Worm (Caenorhabditis elegans) whole organism, L4 larva: ENCODE results near the gene fbxb-102.

Source experiments
- D1046.2 ChIP-seq: fragments of 200-800 bp; sonication (Bioruptor generic); IDR thresholded peaks from 2 replicates; pipeline ENCODE4 v1.3.6; 2022; ENCODE audit warnings: missing genetic modification characterization, missing compliant biosample characterization
- F44E2.7 ChIP-seq: fragments of 200-800 bp; sonication (Bioruptor generic); IDR thresholded peaks from 2 replicates; pipeline ENCODE4 v2.1.2; 2022; ENCODE audit warnings: missing genetic modification characterization, missing compliant biosample characterization
- F49E8.2 ChIP-seq: sonication (generic microtip); optimal IDR thresholded peaks from 2 replicates; lab custom pipeline; 2016; ENCODE audit warnings: missing compliant biosample characterization, mild to moderate bottlenecking, missing genetic modification characterization, borderline replicate concordance
- R02D3.7 ChIP-seq: fragments of 150-350 bp; sonication (generic microtip); optimal IDR thresholded peaks from 3 replicates; lab custom pipeline; 2014; ENCODE audit warnings: missing biosample characterization, missing genetic modification characterization
- Y105C5A.15 ChIP-seq: fragments of 200-800 bp; sonication (Bioruptor generic); IDR thresholded peaks from 2 replicates; pipeline ENCODE4 v1.3.6; 2022; ENCODE audit warnings: missing genetic modification characterization, missing compliant biosample characterization
- Y5F2A.4 ChIP-seq: fragments of 200-800 bp; sonication (Bioruptor generic); optimal IDR thresholded peaks from 2 replicates; lab custom pipeline; 2018; ENCODE audit warnings: mild to moderate bottlenecking, missing genetic modification characterization, missing compliant biosample characterization
- aha-1 ChIP-seq: fragments of 150-350 bp; peaks from one replicate; lab custom pipeline; 2014; ENCODE audit warnings: missing biosample characterization, missing genetic modification characterization
- aly-2 ChIP-seq: sonication (generic microtip); optimal IDR thresholded peaks from 2 replicates; lab custom pipeline; 2018; ENCODE audit warnings: missing biosample characterization, missing genetic modification characterization
- ama-1 ChIP-seq: fragments of 150-350 bp; optimal IDR thresholded peaks from 2 replicates; lab custom pipeline; 2014; ENCODE audit warnings: inconsistent platforms, mixed read lengths
- arid-1 ChIP-seq: fragments of 200-800 bp; sonication (Bioruptor generic); conservative IDR thresholded peaks from 2 replicates; pipeline ENCODE4 v1.3.6; 2022; ENCODE audit warnings: missing genetic modification reagents, missing genetic modification characterization, missing compliant biosample characterization
- ceh-20 ChIP-seq: fragments of 200-800 bp; sonication (Bioruptor generic); IDR thresholded peaks from 2 replicates; pipeline ENCODE4 v1.3.6; 2022; ENCODE audit warnings: missing genetic modification reagents, missing genetic modification characterization, missing compliant biosample characterization
- ceh-82 ChIP-seq: sonication (generic microtip); optimal IDR thresholded peaks from 2 replicates; lab custom pipeline; 2017; ENCODE audit warnings: missing biosample characterization, missing genetic modification characterization
- cey-2 ChIP-seq: sonication (generic microtip); optimal IDR thresholded peaks from 3 replicates; lab custom pipeline; 2017; ENCODE audit warnings: missing genetic modification characterization, mild to moderate bottlenecking, missing compliant biosample characterization, antibody characterized with exemption, borderline replicate concordance; ENCODE audit not compliant: insufficient read depth
- daf-16 ChIP-seq, 3 experiments: sonication (generic microtip); optimal IDR thresholded peaks; 2 replicates each; lab custom pipeline; 2016 to 2017; ENCODE audit warnings: missing genetic modification characterization in 3 of 3, missing genetic modification reagents in 3 of 3, mild to moderate bottlenecking in 2 of 3, missing compliant biosample characterization in 2 of 3, missing biosample characterization in 1 of 3, moderate library complexity in 1 of 3
- daf-8 ChIP-seq: fragments of 200-800 bp; sonication (Bioruptor generic); IDR thresholded peaks from 2 replicates; pipeline ENCODE4 v1.3.6; 2022; ENCODE audit warnings: missing genetic modification characterization, missing compliant biosample characterization
- dmd-8 ChIP-seq: fragments of 200-800 bp; sonication (Bioruptor generic); IDR thresholded peaks from 2 replicates; pipeline ENCODE4 v1.3.6; 2022; ENCODE audit warnings: missing genetic modification characterization, missing compliant biosample characterization
- dmd-9 ChIP-seq: fragments of 200-800 bp; sonication (Bioruptor generic); IDR thresholded peaks from 2 replicates; pipeline ENCODE4 v1.3.6; 2022; ENCODE audit warnings: missing genetic modification reagents, missing genetic modification characterization, missing compliant biosample characterization
- dpl-1 ChIP-seq: fragments of 150-350 bp; optimal IDR thresholded peaks from 2 replicates; lab custom pipeline; 2014; ENCODE audit warnings: missing biosample characterization, missing genetic modification reagents, missing genetic modification characterization
- gei-8 ChIP-seq: fragments of 200-800 bp; sonication (Bioruptor generic); optimal IDR thresholded peaks from 2 replicates; lab custom pipeline; 2018; ENCODE audit warnings: mild to moderate bottlenecking, missing genetic modification characterization, missing compliant biosample characterization
- hif-1 ChIP-seq, 2 experiments: sonication (generic microtip); optimal IDR thresholded peaks; 2 replicates each; lab custom pipeline; 2016 to 2017; ENCODE audit warnings: missing compliant biosample characterization in 2 of 2, missing genetic modification characterization in 2 of 2, missing genetic modification reagents in 2 of 2, missing genotype in 2 of 2, mild to moderate bottlenecking in 1 of 2
- jun-1 ChIP-seq: fragments of 150-350 bp; optimal IDR thresholded peaks from 2 replicates; lab custom pipeline; 2014; ENCODE audit warnings: missing biosample characterization, missing genetic modification reagents, missing genetic modification characterization
- lim-7 ChIP-seq: fragments of 200-800 bp; sonication (Bioruptor generic); IDR thresholded peaks from 2 replicates; pipeline ENCODE4 v1.3.6; 2022; ENCODE audit warnings: missing genetic modification characterization, missing compliant biosample characterization
- lin-13 ChIP-seq: fragments of 150-350 bp; optimal IDR thresholded peaks from 2 replicates; lab custom pipeline; 2014; ENCODE audit warnings: missing biosample characterization, missing genetic modification reagents, missing genetic modification characterization
- lin-29 ChIP-seq: fragments of 200-800 bp; sonication (Bioruptor generic); IDR thresholded peaks from 2 replicates; pipeline ENCODE4 v1.3.6; 2022; ENCODE audit warnings: missing genetic modification reagents, missing genetic modification characterization, missing compliant biosample characterization
- lin-38 ChIP-seq: fragments of 200-800 bp; sonication (Bioruptor generic); IDR thresholded peaks from 2 replicates; pipeline ENCODE4 v1.3.6; 2022; ENCODE audit warnings: missing genetic modification reagents, missing genetic modification characterization, missing compliant biosample characterization
- lin-39 ChIP-seq: fragments of 150-350 bp; optimal IDR thresholded peaks from 2 replicates; lab custom pipeline; 2014; ENCODE audit warnings: missing biosample characterization, missing genetic modification reagents, missing genetic modification characterization
- lsy-2 ChIP-seq, 2 experiments: fragments of 150-350 bp in 1 of 2; sonication (generic microtip) in 1 of 2; optimal IDR thresholded peaks; 2 replicates each; lab custom pipeline; 2014 to 2017; ENCODE audit warnings: missing biosample characterization in 2 of 2, missing genetic modification characterization in 2 of 2
- madf-5 ChIP-seq, 2 experiments: fragments of 200-800 bp; sonication (Bioruptor generic); IDR thresholded peaks; 2 replicates each; pipeline ENCODE4 v1.3.6; 2022; ENCODE audit warnings: missing compliant biosample characterization in 2 of 2, missing genetic modification characterization in 2 of 2
- madf-9 ChIP-seq: fragments of 200-800 bp; sonication (Bioruptor generic); conservative IDR thresholded peaks from 2 replicates; pipeline ENCODE4 v1.3.6; 2022; ENCODE audit warnings: missing genetic modification reagents, missing genetic modification characterization, missing compliant biosample characterization
- mdl-1 ChIP-seq, 2 experiments: fragments of 150-350 bp in 1 of 2; sonication (generic microtip) in 1 of 2; optimal IDR thresholded peaks; 2 replicates each; lab custom pipeline; 2014 to 2017; ENCODE audit warnings: missing biosample characterization in 2 of 2, missing genetic modification characterization in 2 of 2
- mes-2 ChIP-seq: sonication (generic microtip); optimal IDR thresholded peaks from 2 replicates; lab custom pipeline; 2016; ENCODE audit warnings: missing genotype, mild to moderate bottlenecking, missing genetic modification characterization, missing compliant biosample characterization; ENCODE audit not compliant: poor library complexity, severe bottlenecking
- mxl-2 ChIP-seq: fragments of 200-800 bp; sonication (Bioruptor generic); conservative IDR thresholded peaks from 2 replicates; pipeline ENCODE4 v1.3.6; 2022; ENCODE audit warnings: missing genetic modification reagents, missing genetic modification characterization, missing compliant biosample characterization
- mxl-3 ChIP-seq: fragments of 200-800 bp; sonication (Bioruptor generic); optimal IDR thresholded peaks from 2 replicates; lab custom pipeline; 2018; ENCODE audit warnings: mild to moderate bottlenecking, missing genetic modification characterization, missing compliant biosample characterization
- nhr-102 ChIP-seq: sonication (generic microtip); optimal IDR thresholded peaks from 2 replicates; lab custom pipeline; 2016; ENCODE audit warnings: mild to moderate bottlenecking, missing genetic modification characterization, moderate library complexity, missing compliant biosample characterization
- nhr-11 ChIP-seq: fragments of 150-350 bp; optimal IDR thresholded peaks from 2 replicates; lab custom pipeline; 2014; ENCODE audit warnings: missing biosample characterization, missing genetic modification characterization
- nhr-111 ChIP-seq: fragments of 200-800 bp; sonication (Bioruptor generic); optimal IDR thresholded peaks from 2 replicates; lab custom pipeline; 2018; ENCODE audit warnings: mild to moderate bottlenecking, missing genetic modification characterization, missing compliant biosample characterization
- nhr-237 ChIP-seq: sonication (generic microtip); optimal IDR thresholded peaks from 2 replicates; lab custom pipeline; 2017; ENCODE audit warnings: missing biosample characterization, missing genetic modification characterization
- nhr-41 ChIP-seq: fragments of 200-800 bp; sonication (Bioruptor generic); IDR thresholded peaks from 2 replicates; pipeline ENCODE4 v1.3.6; 2022; ENCODE audit warnings: missing genetic modification reagents, missing genetic modification characterization, missing compliant biosample characterization
- nhr-42 ChIP-seq: fragments of 200-800 bp; sonication (Bioruptor generic); IDR thresholded peaks from 2 replicates; pipeline ENCODE4 v1.3.6; 2022; ENCODE audit warnings: missing genetic modification characterization, missing compliant biosample characterization
- nhr-6 ChIP-seq: fragments of 150-350 bp; optimal IDR thresholded peaks from 2 replicates; lab custom pipeline; 2014; ENCODE audit warnings: missing biosample characterization, missing genetic modification characterization
- nhr-77 ChIP-seq: fragments of 150-350 bp; optimal IDR thresholded peaks from 2 replicates; lab custom pipeline; 2014; ENCODE audit warnings: missing biosample characterization, missing genetic modification characterization
- pha-4 ChIP-seq, 2 experiments: fragments of 150-350 bp in 1 of 2; fragments of 200-800 bp in 1 of 2; sonication (Bioruptor generic) in 1 of 2; IDR thresholded peaks in 1 of 2; optimal IDR thresholded peaks in 1 of 2; 2 replicates each; pipeline versions ENCODE4 v1.3.6 to Lab custom; 2014 to 2022; ENCODE audit warnings: missing genetic modification characterization in 2 of 2, missing genetic modification reagents in 2 of 2, missing biosample characterization in 1 of 2, missing compliant biosample characterization in 1 of 2
- sdz-12 ChIP-seq: fragments of 200-800 bp; sonication (Bioruptor generic); optimal IDR thresholded peaks from 2 replicates; lab custom pipeline; 2018; ENCODE audit warnings: mild to moderate bottlenecking, missing genetic modification characterization, missing compliant biosample characterization
- spr-3 ChIP-seq: fragments of 200-800 bp; sonication (Bioruptor generic); optimal IDR thresholded peaks from 2 replicates; lab custom pipeline; 2018; ENCODE audit warnings: mild to moderate bottlenecking, missing genetic modification characterization, missing compliant biosample characterization
- tag-97 ChIP-seq: fragments of 200-800 bp; sonication (Bioruptor generic); IDR thresholded peaks from 2 replicates; pipeline ENCODE4 v1.3.6; 2022; ENCODE audit warnings: missing genetic modification characterization, missing compliant biosample characterization
- tra-1 ChIP-seq: fragments of 200-800 bp; sonication (Bioruptor generic); IDR thresholded peaks from 2 replicates; pipeline ENCODE4 v1.3.6; 2022; ENCODE audit warnings: missing genetic modification reagents, missing genetic modification characterization, missing compliant biosample characterization
- unc-130 ChIP-seq: sonication (generic microtip); optimal IDR thresholded peaks from 2 replicates; lab custom pipeline; 2016; ENCODE audit warnings: missing genetic modification reagents, missing genetic modification characterization, missing compliant biosample characterization
- zip-2 ChIP-seq: fragments of 150-350 bp; optimal IDR thresholded peaks from 2 replicates; lab custom pipeline; 2014; ENCODE audit warnings: missing biosample characterization, missing genetic modification characterization
- ztf-7 ChIP-seq: fragments of 150-350 bp; optimal IDR thresholded peaks from 2 replicates; lab custom pipeline; 2014; ENCODE audit warnings: missing biosample characterization, missing genetic modification characterization

Gene fbxb-102

DNA sequence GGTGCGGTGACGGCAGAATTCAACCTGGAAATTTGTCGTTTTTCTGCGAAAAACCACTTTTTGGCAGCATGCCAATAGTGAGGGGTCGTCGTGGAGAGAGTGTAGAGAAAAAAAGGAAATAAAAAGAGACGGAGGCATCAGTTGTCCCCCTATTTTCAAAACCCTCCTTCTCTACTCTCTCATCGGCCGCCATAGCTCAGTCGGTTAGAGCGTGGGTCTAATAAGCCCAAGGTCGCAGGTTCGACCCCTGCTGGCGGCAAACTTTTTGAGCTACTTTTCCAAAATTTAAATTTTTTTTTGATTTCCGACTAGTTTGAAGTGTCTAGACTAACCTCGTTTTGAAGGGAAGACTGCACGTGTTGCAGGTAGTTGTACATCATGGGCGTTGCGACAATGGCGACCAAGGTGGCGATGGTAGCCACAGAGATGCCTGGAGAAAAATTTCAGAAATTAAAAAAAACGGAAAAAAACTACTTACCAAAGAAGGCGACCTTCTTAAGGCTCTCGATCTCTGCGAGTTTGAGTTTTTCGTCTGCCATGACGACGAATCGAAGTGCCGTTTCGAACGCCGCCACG is 11.9 kb downstream of the fbxb-102 start, which contains the start of gene col-85 (continued):
- no peak for TF ChIP-seq sdz-12 (GFP tag; lab: Kevin White, UChicago)
- TF ChIP-seq pha-4 (GFP tag; IDR thresholded peaks at IDR 0.05; lab: Robert Waterston, UW): peak; percentile 95
- no peak for TF ChIP-seq pha-4 (tag; optimal IDR thresholded peaks at IDR 0.05; lab: Kevin White, UChicago)
- TF ChIP-seq nhr-11 (tag; lab: Kevin White, UChicago): peak; percentile 56
- TF ChIP-seq lin-39: no peak
- TF ChIP-seq dmd-9 (GFP tag; lab: Robert Waterston, UW): peak; percentile 87
- TF ChIP-seq hif-1 (tag; optimal IDR thresholded peaks at IDR 0.05; lab: Kevin White, UChicago): peak; percentile 5 to 68
- TF ChIP-seq nhr-102 (tag; lab: Kevin White, UChicago): peak; percentile 75
- TF ChIP-seq madf-9: peak; percentile 87
- TF ChIP-seq jun-1 (tag; lab: Kevin White, UChicago): no peak
- TF ChIP-seq F44E2.7 (GFP tag; lab: Robert Waterston, UW): peak; percentile 80; the same call in 1 of the 2 replicates
- TF ChIP-seq unc-130 (GFP tag; lab: Kevin White, UChicago): peak; percentile 63
- TF ChIP-seq D1046.2 (GFP tag; lab: Robert Waterston, UW): peak; percentile 91
- peak; percentile 89 to 90; a peak in 3 of 4 replicates for TF ChIP-seq madf-5 (GFP tag; IDR thresholded peaks at IDR 0.05; lab: Robert Waterston, UW)
- peak; percentile 42 for TF ChIP-seq mxl-3 (GFP tag; lab: Kevin White, UChicago)
- peak; percentile 71 for TF ChIP-seq ztf-7 (tag; lab: Kevin White, UChicago)
- TF ChIP-seq aha-1 (tag; lab: Kevin White, UChicago): peak; percentile 94
- peak; percentile 95 for TF ChIP-seq dmd-8 (GFP tag; lab: Robert Waterston, UW)
- TF ChIP-seq nhr-42: peak; percentile 78; the same call in 1 of the 2 replicates
- no peak for TF ChIP-seq ceh-82 (tag; lab: Kevin White, UChicago)
- TF ChIP-seq lin-13: peak; percentile 74
- peak; percentile 14 to 86 for TF ChIP-seq daf-16 (GFP tag; optimal IDR thresholded peaks at IDR 0.05; lab: Kevin White, UChicago)
- TF ChIP-seq daf-16 (tag; optimal IDR thresholded peaks at IDR 0.05; lab: Kevin White, UChicago): peak; percentile 57
- TF ChIP-seq nhr-6 (tag; lab: Kevin White, UChicago): peak; percentile 48
- TF ChIP-seq aly-2 (tag; lab: Kevin White, UChicago): no peak
- TF ChIP-seq F49E8.2: peak; percentile 49
- no peak for TF ChIP-seq tag-97
- TF ChIP-seq daf-8: 0 out of 2 replicates have a peak, but pooled peaks have one; percentile 71
- peak; percentile 83 for TF ChIP-seq mes-2 (tag; lab: Kevin White, UChicago)
- peak; percentile 94 for TF ChIP-seq tra-1 (GFP tag; lab: Robert Waterston, UW)
- peak; percentile 91 for TF ChIP-seq arid-1 (GFP tag; lab: Robert Waterston, UW)
- TF ChIP-seq mdl-1 (tag; optimal IDR thresholded peaks at IDR 0.05; lab: Kevin White, UChicago): peak in 1 of 2 experiments; percentile 59
- TF ChIP-seq mxl-2: peak; percentile 73
- TF ChIP-seq nhr-111 (GFP tag; lab: Kevin White, UChicago): peak; percentile 73
- TF ChIP-seq nhr-77: peak; percentile 60
- peak; percentile 76 for TF ChIP-seq gei-8 (GFP tag; lab: Kevin White, UChicago)
- TF ChIP-seq lin-38 (GFP tag; lab: Robert Waterston, UW): peak; percentile 90
- peak; percentile 81 for TF ChIP-seq spr-3 (GFP tag; lab: Kevin White, UChicago)
- TF ChIP-seq nhr-41: peak; percentile 94
- peak; percentile 78 for TF ChIP-seq ceh-20
- no peak for TF ChIP-seq cey-2 (tag; lab: Kevin White, UChicago)
- TF ChIP-seq dpl-1 (GFP tag; lab: Kevin White, UChicago): peak; percentile 59
- TF ChIP-seq nhr-237: no peak
- no peak for TF ChIP-seq lsy-2 (tag; optimal IDR thresholded peaks at IDR 0.05; lab: Kevin White, UChicago)
- peak; percentile 75 for TF ChIP-seq lin-29
- peak; percentile 90; the same call in 1 of the 2 replicates for TF ChIP-seq Y105C5A.15 (GFP tag; lab: Robert Waterston, UW)
- peak; percentile 98 for TF ChIP-seq lim-7 (GFP tag; lab: Robert Waterston, UW)
- peak; percentile 60 for TF ChIP-seq zip-2
- peak; percentile 79 for TF ChIP-seq Y5F2A.4 (GFP tag; lab: Kevin White, UChicago)
- TF ChIP-seq R02D3.7 (tag; lab: Kevin White, UChicago): peak; percentile 21
- TF ChIP-seq ama-1: no peak
